Worm (Caenorhabditis elegans) whole organism, young adult: ENCODE data around the gene egg-2.
A peak's percentile ranks its signal among the peaks of the same experiment; 100 is the strongest.

Experiments
- B0019.2 ChIP-seq: fragments of 200-800 bp; sonication (Bioruptor generic); conservative IDR thresholded peaks from 2 replicates; pipeline ENCODE4 v1.3.6; 2022; ENCODE audit warnings: missing genetic modification reagents, missing genetic modification characterization, missing compliant biosample characterization
- B0261.1 ChIP-seq: sonication (generic microtip); optimal IDR thresholded peaks from 2 replicates; lab custom pipeline; 2016; ENCODE audit warnings: mild to moderate bottlenecking, missing genetic modification characterization, moderate library complexity, missing compliant biosample characterization
- B0336.3 ChIP-seq: fragments of 200-800 bp; sonication (Bioruptor generic); IDR thresholded peaks from 2 replicates; pipeline ENCODE4 v1.3.6; 2022; ENCODE audit warnings: missing genetic modification characterization, missing compliant biosample characterization
- F10E7.11 ChIP-seq: sonication (generic microtip); optimal IDR thresholded peaks from 2 replicates; lab custom pipeline; 2017; ENCODE audit warnings: mild to moderate bottlenecking, missing genetic modification characterization, moderate library complexity, missing compliant biosample characterization
- F33H1.4 ChIP-seq: fragments of 200-800 bp; sonication (Bioruptor generic); IDR thresholded peaks from 2 replicates; pipeline ENCODE4 v1.3.6; 2022; ENCODE audit warnings: missing genetic modification reagents, missing genetic modification characterization, missing compliant biosample characterization
- F57A8.1 ChIP-seq: fragments of 200-800 bp; sonication (Bioruptor generic); optimal IDR thresholded peaks from 2 replicates; lab custom pipeline; 2018; ENCODE audit warnings: mild to moderate bottlenecking, missing genetic modification characterization, moderate library complexity, missing compliant biosample characterization
- K12H6.12 ChIP-seq: fragments of 200-800 bp; sonication (Bioruptor generic); optimal IDR thresholded peaks from 2 replicates; lab custom pipeline; 2018; ENCODE audit warnings: mild to moderate bottlenecking, missing genetic modification characterization, missing compliant biosample characterization
- T07F8.4 ChIP-seq: sonication (generic microtip); optimal IDR thresholded peaks from 2 replicates; lab custom pipeline; 2016; ENCODE audit warnings: mild to moderate bottlenecking, missing genetic modification characterization, moderate library complexity, missing compliant biosample characterization
- Y56A3A.18 ChIP-seq: fragments of 200-800 bp; sonication (Bioruptor generic); IDR thresholded peaks from 2 replicates; pipeline ENCODE4 v1.3.6; 2022; ENCODE audit warnings: missing genetic modification reagents, missing genetic modification characterization, missing compliant biosample characterization
- Y79H2A.3 ChIP-seq: fragments of 200-800 bp; sonication (Bioruptor generic); conservative IDR thresholded peaks from 2 replicates; pipeline ENCODE4 v1.3.6; 2022; ENCODE audit warnings: missing genetic modification reagents, missing genetic modification characterization, missing compliant biosample characterization
- akir-1 ChIP-seq: fragments of 200-800 bp; sonication (Bioruptor generic); optimal IDR thresholded peaks from 2 replicates; lab custom pipeline; 2018; ENCODE audit warnings: mild to moderate bottlenecking, missing genetic modification characterization, moderate library complexity, missing compliant biosample characterization
- ama-1 ChIP-seq, 3 experiments: fragments of 150-350 bp in 1 of 3; sonication (generic microtip) in 2 of 3; optimal IDR thresholded peaks; 2 replicates each; lab custom pipeline; 2014 to 2018; ENCODE audit warnings: missing biosample characterization in 2 of 3, missing genetic modification characterization in 2 of 3, missing genetic modification reagents in 2 of 3
- athp-1 ChIP-seq: sonication (generic microtip); optimal IDR thresholded peaks from 2 replicates; lab custom pipeline; 2017; ENCODE audit warnings: mild to moderate bottlenecking, missing genetic modification characterization, missing compliant biosample characterization
- attf-3 ChIP-seq: fragments of 200-800 bp; sonication (Bioruptor generic); conservative IDR thresholded peaks from 2 replicates; pipeline ENCODE4 v1.3.6; 2022; ENCODE audit warnings: missing genetic modification reagents, missing genetic modification characterization, missing compliant biosample characterization
- ccch-3 ChIP-seq: fragments of 200-800 bp; sonication (Bioruptor generic); optimal IDR thresholded peaks from 2 replicates; lab custom pipeline; 2018; ENCODE audit warnings: mild to moderate bottlenecking, missing genetic modification characterization, missing compliant biosample characterization
- cebp-1 ChIP-seq, 2 experiments: fragments of 200-800 bp in 1 of 2; sonication (Bioruptor generic) in 1 of 2; sonication (generic microtip) in 1 of 2; IDR thresholded peaks in 1 of 2; optimal IDR thresholded peaks in 1 of 2; 2 replicates each; pipeline versions ENCODE4 v1.3.6 to Lab custom; 2017 to 2022; ENCODE audit warnings: missing compliant biosample characterization in 2 of 2, missing genetic modification characterization in 2 of 2, mild to moderate bottlenecking in 1 of 2, missing genetic modification reagents in 1 of 2, moderate library complexity in 1 of 2
- ceh-100 ChIP-seq: fragments of 200-800 bp; sonication (Bioruptor generic); IDR thresholded peaks from 2 replicates; pipeline ENCODE4 v1.3.6; 2022; ENCODE audit warnings: missing genetic modification reagents, missing genetic modification characterization, missing compliant biosample characterization
- ceh-40 ChIP-seq: fragments of 200-800 bp; sonication (Bioruptor generic); IDR thresholded peaks from 2 replicates; pipeline ENCODE4 v1.3.6; 2022; ENCODE audit warnings: missing genetic modification characterization, missing compliant biosample characterization
- ceh-79 ChIP-seq: sonication (generic microtip); optimal IDR thresholded peaks from 2 replicates; lab custom pipeline; 2017; ENCODE audit warnings: mild to moderate bottlenecking, missing genetic modification characterization, missing compliant biosample characterization
- ceh-91 ChIP-seq: fragments of 200-800 bp; sonication (Bioruptor generic); IDR thresholded peaks from 2 replicates; pipeline ENCODE4 v1.3.6; 2022; ENCODE audit warnings: missing genetic modification reagents, missing genetic modification characterization, missing compliant biosample characterization
- dpff-1 ChIP-seq: sonication (generic microtip); optimal IDR thresholded peaks from 2 replicates; lab custom pipeline; 2017; ENCODE audit warnings: mild to moderate bottlenecking, missing genetic modification characterization, missing compliant biosample characterization
- efl-1 ChIP-seq: fragments of 150-350 bp; optimal IDR thresholded peaks from 2 replicates; lab custom pipeline; 2014; ENCODE audit warnings: missing biosample characterization, missing genetic modification reagents, missing genetic modification characterization
- egl-18 ChIP-seq: fragments of 200-800 bp; sonication (Bioruptor generic); IDR thresholded peaks from 2 replicates; pipeline ENCODE4 v1.3.6; 2022; ENCODE audit warnings: missing genetic modification reagents, missing genetic modification characterization, missing compliant biosample characterization
- egl-44 ChIP-seq: fragments of 200-800 bp; sonication (Bioruptor generic); IDR thresholded peaks from 2 replicates; pipeline ENCODE4 v1.3.6; 2022; ENCODE audit warnings: missing genetic modification reagents, missing genetic modification characterization, missing compliant biosample characterization
- egrh-3 ChIP-seq: fragments of 200-800 bp; sonication (Bioruptor generic); IDR thresholded peaks from 2 replicates; pipeline ENCODE4 v1.3.6; 2022; ENCODE audit warnings: missing genetic modification reagents, missing genetic modification characterization, missing compliant biosample characterization
- ets-4 ChIP-seq: fragments of 200-800 bp; sonication (Bioruptor generic); optimal IDR thresholded peaks from 2 replicates; lab custom pipeline; 2018; ENCODE audit warnings: mild to moderate bottlenecking, missing genetic modification characterization, missing compliant biosample characterization
- hlh-12 ChIP-seq: sonication (generic microtip); optimal IDR thresholded peaks from 2 replicates; lab custom pipeline; 2016; ENCODE audit warnings: missing genetic modification characterization, missing compliant biosample characterization
- hlh-26 ChIP-seq: fragments of 200-800 bp; sonication (Bioruptor generic); conservative IDR thresholded peaks from 2 replicates; pipeline ENCODE4 v1.3.6; 2022; ENCODE audit warnings: missing genetic modification reagents, missing genetic modification characterization, missing compliant biosample characterization
- hmg-1.2 ChIP-seq: fragments of 200-800 bp; sonication (Bioruptor generic); IDR thresholded peaks from 2 replicates; pipeline ENCODE4 v1.3.6; 2022; ENCODE audit warnings: missing genetic modification reagents, missing genetic modification characterization, missing compliant biosample characterization
- let-607 ChIP-seq, 2 experiments: fragments of 200-800 bp in 1 of 2; sonication (Bioruptor generic) in 1 of 2; sonication (generic microtip) in 1 of 2; optimal IDR thresholded peaks; 2 replicates each; lab custom pipeline; 2016 to 2018; ENCODE audit warnings: mild to moderate bottlenecking in 2 of 2, missing compliant biosample characterization in 2 of 2, missing genetic modification characterization in 2 of 2, moderate library complexity in 2 of 2, missing genotype in 1 of 2
- lin-26 ChIP-seq: fragments of 200-800 bp; sonication (Bioruptor generic); IDR thresholded peaks from 2 replicates; pipeline ENCODE4 v1.3.6; 2022; ENCODE audit warnings: missing genetic modification reagents, missing genetic modification characterization, missing compliant biosample characterization
- lir-1 ChIP-seq: fragments of 200-800 bp; sonication (Bioruptor generic); conservative IDR thresholded peaks from 2 replicates; pipeline ENCODE4 v1.3.6; 2022; ENCODE audit warnings: missing genetic modification reagents, missing genetic modification characterization, missing compliant biosample characterization
- madf-8 ChIP-seq: fragments of 200-800 bp; sonication (Bioruptor generic); conservative IDR thresholded peaks from 2 replicates; pipeline ENCODE4 v1.3.6; 2022; ENCODE audit warnings: missing genetic modification reagents, missing genetic modification characterization, missing compliant biosample characterization
- mcd-1 ChIP-seq: fragments of 200-800 bp; sonication (Bioruptor generic); IDR thresholded peaks from 2 replicates; pipeline ENCODE4 v1.3.6; 2022; ENCODE audit warnings: missing genetic modification reagents, missing genetic modification characterization, missing compliant biosample characterization
- mes-4 ChIP-seq: sonication (generic microtip); optimal IDR thresholded peaks from 2 replicates; lab custom pipeline; 2016; ENCODE audit warnings: missing genotype, missing genetic modification characterization, missing compliant biosample characterization
- nfyb-1 ChIP-seq: fragments of 200-800 bp; sonication (Bioruptor generic); IDR thresholded peaks from 2 replicates; pipeline ENCODE4 v1.3.6; 2022; ENCODE audit warnings: missing genetic modification reagents, missing genetic modification characterization, missing compliant biosample characterization
- nhr-120 ChIP-seq: fragments of 200-800 bp; sonication (Bioruptor generic); IDR thresholded peaks from 2 replicates; pipeline ENCODE4 v1.3.6; 2022; ENCODE audit warnings: missing genetic modification characterization, missing compliant biosample characterization
- nhr-27 ChIP-seq: fragments of 200-800 bp; sonication (Bioruptor generic); optimal IDR thresholded peaks from 2 replicates; lab custom pipeline; 2018; ENCODE audit warnings: mild to moderate bottlenecking, missing genetic modification characterization, moderate library complexity, missing compliant biosample characterization
- nhr-90 ChIP-seq: sonication (generic microtip); optimal IDR thresholded peaks from 2 replicates; lab custom pipeline; 2016; ENCODE audit warnings: missing genotype, mild to moderate bottlenecking, missing genetic modification characterization, missing compliant biosample characterization
- sdz-38 ChIP-seq: sonication (generic microtip); optimal IDR thresholded peaks from 2 replicates; lab custom pipeline; 2016; ENCODE audit warnings: missing genotype, missing genetic modification characterization, missing compliant biosample characterization
- tbp1 ChIP-seq: fragments of 200-800 bp; sonication (Bioruptor generic); optimal IDR thresholded peaks from 2 replicates; lab custom pipeline; 2018; ENCODE audit warnings: mild to moderate bottlenecking, missing genetic modification characterization, missing compliant biosample characterization
- unc-62 ChIP-seq: fragments of 150-350 bp; optimal IDR thresholded peaks from 2 replicates; lab custom pipeline; 2014; ENCODE audit warnings: missing biosample characterization, missing genetic modification reagents, missing genetic modification characterization
- xnd-1 ChIP-seq: sonication (generic microtip); optimal IDR thresholded peaks from 2 replicates; lab custom pipeline; 2016; ENCODE audit warnings: missing genotype, missing genetic modification reagents, missing genetic modification characterization, missing compliant biosample characterization
- ztf-28 ChIP-seq: fragments of 200-800 bp; sonication (Bioruptor generic); IDR thresholded peaks from 2 replicates; pipeline ENCODE4 v1.3.6; 2022; ENCODE audit warnings: missing genetic modification reagents, missing genetic modification characterization, missing compliant biosample characterization

Gene egg-2

ce11 chrIII:7101814-7102477, 41.6 kb upstream of the egg-2 start (continued):
- TF ChIP-seq sdz-38 (tag; lab: Kevin White, UChicago) (no peak), B0261.1 (tag; lab: Kevin White, UChicago) (no peak), unc-62 (GFP tag; lab: Kevin White, UChicago) (no peak), xnd-1 (peak; percentile 59), ama-1 (optimal IDR thresholded peaks at IDR 0.05; lab: Kevin White, UChicago) (no peak), ama-1 (GFP tag; optimal IDR thresholded peaks at IDR 0.05; lab: Kevin White, UChicago) (peak in 1 of 2 experiments; percentile 88), ceh-100 (GFP tag; lab: Robert Waterston, UW) (peak; percentile 35), lir-1 (peak; percentile 23; the same call in 1 of the 2 replicates), hlh-26 (no peak), efl-1 (peak; percentile 51), lin-26 (GFP tag; lab: Robert Waterston, UW) (peak; percentile 82), hmg-1.2 (GFP tag; lab: Robert Waterston, UW) (peak; percentile 49; the same call in 1 of the 2 replicates), B0336.3 (peak; percentile 97), akir-1 (GFP tag; lab: Kevin White, UChicago) (no peak), K12H6.12 (tag; lab: Kevin White, UChicago) (no peak), Y79H2A.3 (GFP tag; lab: Robert Waterston, UW) (peak; percentile 95), madf-8 (GFP tag; lab: Robert Waterston, UW) (peak; percentile 36; the same call in 1 of the 2 replicates), ztf-28 (GFP tag; lab: Robert Waterston, UW) (no peak), egrh-3 (GFP tag; lab: Robert Waterston, UW) (no peak), nhr-120 (no peak), B0019.2 (GFP tag; lab: Robert Waterston, UW) (no peak; the same call in 1 of the 2 replicates), let-607 (tag; optimal IDR thresholded peaks at IDR 0.05; lab: Kevin White, UChicago) (no peak), egl-44 (GFP tag; lab: Robert Waterston, UW) (no peak; the same call in 1 of the 2 replicates), mcd-1 (GFP tag; lab: Robert Waterston, UW) (no peak), ceh-91 (GFP tag; lab: Robert Waterston, UW) (no peak; the same call in none of the 2 replicates), nhr-90 (tag; lab: Kevin White, UChicago) (no peak), T07F8.4 (tag; lab: Kevin White, UChicago) (no peak), ceh-40 (GFP tag; lab: Robert Waterston, UW) (no peak), dpff-1 (tag; lab: Kevin White, UChicago) (no peak)

- TF ChIP-seq ceh-79 (tag; lab: Kevin White, UChicago) (no peak), nhr-27 (tag; lab: Kevin White, UChicago) (no peak), nhr-90 (tag; lab: Kevin White, UChicago) (no peak), ets-4 (GFP tag; lab: Kevin White, UChicago) (no peak)
Measured at ce11 chrIII:7100001-7100400, 39.6 kb upstream of the egg-2 start, which contains the start of gene ZK418.11. ZK418.11 (plus strand) TSS chrIII:7100289.

ce11 chrIII:7096481-7096880, 36.1 kb upstream of the egg-2 start:
- TF ChIP-seq mes-4 (tag; lab: Kevin White, UChicago) = no peak
- TF ChIP-seq hlh-12 = no peak
- TF ChIP-seq F57A8.1 = no peak

- TF ChIP-seq F10E7.11 (tag; lab: Kevin White, UChicago) (no peak), athp-1 (tag; lab: Kevin White, UChicago) (no peak), nfyb-1 (GFP tag; lab: Robert Waterston, UW) (no peak), cebp-1 (GFP tag; IDR thresholded peaks at IDR 0.05; lab: Robert Waterston, UW) (no peak), cebp-1 (tag; optimal IDR thresholded peaks at IDR 0.05; lab: Kevin White, UChicago) (no peak), attf-3 (GFP tag; lab: Robert Waterston, UW) (no peak), F33H1.4 (GFP tag; lab: Robert Waterston, UW) (no peak), ccch-3 (no peak), efl-1 (no peak), Y56A3A.18 (GFP tag; lab: Robert Waterston, UW) (no peak), egl-18 (GFP tag; lab: Robert Waterston, UW) (no peak), tbp1 (GFP tag; lab: Kevin White, UChicago) (no peak)
Measured at ce11 chrIII:7095156-7095555, 34.8 kb upstream of the egg-2 start, which contains the start of gene nhr-9. nhr-9 (plus strand) TSS chrIII:7095462.
